Fruit fly (Drosophila melanogaster): ENCODE measurements around the gene CG8673.

DNA sequence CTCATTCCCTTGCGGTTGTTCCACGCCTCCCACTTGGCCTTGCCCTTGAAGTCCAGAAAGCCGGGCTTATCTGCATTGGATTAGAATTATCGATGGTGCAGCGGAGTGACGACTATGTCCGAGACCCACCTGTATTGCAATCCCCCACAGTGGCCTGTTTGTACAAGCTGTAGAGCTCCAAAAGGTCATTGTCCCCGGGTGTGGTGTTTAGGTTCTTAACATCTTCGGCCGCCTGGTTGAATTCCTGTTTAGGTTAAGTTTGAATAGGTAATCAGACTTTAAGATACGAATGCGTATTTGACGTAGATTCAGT, 37.8 kb downstream of the CG8673 start:
- TF ChIP-seq ttk (optimal IDR thresholded peaks at IDR 0.05) = no peak
- no peak for TF ChIP-seq psq (optimal IDR thresholded peaks at IDR 0.05)
- TF ChIP-seq insv (optimal IDR thresholded peaks at IDR 0.05) = no peak
